Fruit fly (Drosophila melanogaster): Measurements from ENCODE around the gene meigo.

meigo gene

DNA sequence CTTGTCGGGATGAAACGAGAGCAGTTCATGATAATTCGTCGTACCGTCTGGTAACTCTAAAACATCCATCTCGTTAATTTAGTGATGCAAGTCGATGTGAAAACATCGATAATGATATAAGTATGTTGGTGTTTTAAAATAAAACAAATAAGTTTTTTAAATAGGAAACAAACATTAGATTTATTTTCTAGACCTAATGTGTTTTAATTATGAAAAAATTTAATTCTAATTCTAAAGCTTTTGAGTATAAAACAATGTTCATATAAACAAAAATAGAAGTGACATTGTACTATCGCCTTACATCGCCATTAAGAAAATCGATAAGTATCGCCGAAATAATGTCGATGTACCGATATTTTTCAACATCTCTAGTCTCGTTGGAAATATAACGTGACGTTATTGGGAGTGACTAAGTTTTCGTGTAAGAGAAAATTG lies 27.0 kb upstream of the meigo start, which contains the start of gene Rab11 (continued):
- TF ChIP-seq Hr4 (GFP tag; optimal IDR thresholded peaks at IDR 0.05) = peak; percentile 57
- no peak for TF ChIP-seq fd59A (GFP tag; optimal IDR thresholded peaks at IDR 0.05)
- TF ChIP-seq CG10669 (GFP tag; optimal IDR thresholded peaks at IDR 0.05) = no peak
- no peak for TF ChIP-seq CG9139 (GFP tag; optimal IDR thresholded peaks at IDR 0.05)
- peak; percentile 39 for TF ChIP-seq Sox14 (GFP tag; optimal IDR thresholded peaks at IDR 0.05)
- TF ChIP-seq CG8632 (GFP tag; optimal IDR thresholded peaks at IDR 0.05) = peak; percentile 11
- peak; percentile 47 for TF ChIP-seq Hr39 (GFP tag; optimal IDR thresholded peaks at IDR 0.05)

DNA sequence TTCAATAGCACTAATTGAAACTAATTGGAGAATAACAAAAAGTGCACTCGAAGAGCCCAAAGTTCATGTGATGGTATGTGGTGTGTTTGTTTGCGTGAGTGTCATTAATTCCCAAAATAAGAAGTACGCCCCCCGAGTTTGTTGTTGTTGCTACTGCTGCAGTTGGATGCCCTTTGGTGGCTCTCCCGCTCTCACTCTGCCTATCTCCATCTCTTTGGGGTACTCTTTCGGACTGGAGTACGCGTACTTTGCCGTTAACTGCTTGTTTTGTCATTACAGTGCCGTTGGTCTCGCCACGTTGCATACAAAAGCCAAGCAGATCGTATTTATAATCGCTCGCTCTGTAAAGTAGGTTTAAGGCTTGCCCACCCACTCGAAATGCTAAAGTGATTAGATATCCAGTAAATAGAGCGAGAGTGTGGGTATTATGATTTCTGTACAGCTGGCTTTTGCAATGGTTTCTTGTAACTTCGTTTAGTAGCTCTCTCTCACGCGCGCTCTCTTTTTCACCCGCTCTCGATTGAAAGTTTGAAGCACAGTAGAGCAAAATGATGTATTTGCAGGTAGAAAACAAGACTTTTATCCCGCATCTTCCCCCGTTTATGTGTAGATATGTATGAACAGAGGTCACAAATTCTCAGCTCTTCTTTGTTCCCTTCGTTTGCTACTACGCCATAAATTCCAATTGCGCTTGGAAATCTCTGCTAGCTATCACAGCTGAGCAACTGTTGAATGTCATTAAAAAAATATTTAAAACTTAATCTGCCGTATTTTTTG lies 25.9 kb upstream of the meigo start:
- TF ChIP-seq fkh (GFP tag; optimal IDR thresholded peaks at IDR 0.05) (no peak), Hr39 (GFP tag; optimal IDR thresholded peaks at IDR 0.05) (peak; percentile 56), CG10631 (GFP tag; optimal IDR thresholded peaks at IDR 0.05) (no peak), Hr38 (GFP tag; optimal IDR thresholded peaks at IDR 0.05) (no peak), salr (GFP tag; optimal IDR thresholded peaks at IDR 0.05) (peak in 1 of 2 experiments; percentile 12), CG11902 (GFP tag; optimal IDR thresholded peaks at IDR 0.05) (peak; percentile 0), Sox15 (GFP tag; optimal IDR thresholded peaks at IDR 0.05) (peak; percentile 49), CG8632 (GFP tag; optimal IDR thresholded peaks at IDR 0.05) (peak; percentile 7), CG3032 (tag; optimal IDR thresholded peaks at IDR 0.05) (no peak), pdm3 (GFP tag; optimal IDR thresholded peaks at IDR 0.05) (no peak), dac (GFP tag; optimal IDR thresholded peaks at IDR 0.05) (peak; percentile 41), Sox102F (GFP tag; optimal IDR thresholded peaks at IDR 0.05) (peak; percentile 68), svp (GFP tag) (peak; percentile 89), eg (GFP tag; IDR thresholded peaks at IDR 0.05) (no peak; the same call in 2 of the 3 replicates), CG1621 (tag; optimal IDR thresholded peaks at IDR 0.05) (no peak), acj6 (GFP tag; optimal IDR thresholded peaks at IDR 0.05) (peak; percentile 51), CG6808 (GFP tag; optimal IDR thresholded peaks at IDR 0.05) (peak; percentile 28), CG6792 (GFP tag; optimal IDR thresholded peaks at IDR 0.05) (peak; percentile 23), CG8119 (GFP tag; IDR thresholded peaks at IDR 0.05) (peak; percentile 45; the same call in 2 of the 3 replicates), CG32006 (GFP tag; optimal IDR thresholded peaks at IDR 0.05) (peak; percentile 78), ss (GFP tag; optimal IDR thresholded peaks at IDR 0.05) (peak in 1 of 2 experiments; percentile 37), esn (GFP tag; optimal IDR thresholded peaks at IDR 0.05) (peak; percentile 69), CG7368 (GFP tag; optimal IDR thresholded peaks at IDR 0.05) (peak; percentile 5), Blimp-1 (GFP tag; optimal IDR thresholded peaks at IDR 0.05) (peak; percentile 6), CG6276 (GFP tag; optimal IDR thresholded peaks at IDR 0.05) (peak; percentile 60), spab (GFP tag; optimal IDR thresholded peaks at IDR 0.05) (no peak), CG11762 (GFP tag; optimal IDR thresholded peaks at IDR 0.05; ENCODE audit: insufficient read depth) (peak; percentile 10), CG10669 (GFP tag; optimal IDR thresholded peaks at IDR 0.05) (peak; percentile 12), dsx (GFP tag; optimal IDR thresholded peaks at IDR 0.05; ENCODE audit: poor library complexity, severe bottlenecking) (no peak), Lpt (GFP tag; optimal IDR thresholded peaks at IDR 0.05) (peak; percentile 40), Hr4 (GFP tag; optimal IDR thresholded peaks at IDR 0.05) (peak; percentile 64), net (GFP tag; optimal IDR thresholded peaks at IDR 0.05) (peak; percentile 26), Sox14 (GFP tag; optimal IDR thresholded peaks at IDR 0.05) (peak; percentile 80), CG3919 (GFP tag; optimal IDR thresholded peaks at IDR 0.05) (peak; percentile 49), Eip93F (GFP tag; optimal IDR thresholded peaks at IDR 0.05) (peak; percentile 61), CG15336 (GFP tag; IDR thresholded peaks at IDR 0.05) (peak; percentile 40; the same call in 1 of the 2 replicates), Gug (GFP tag; IDR thresholded peaks at IDR 0.05) (0 out of 2 replicates have a peak, but pooled peaks have one; percentile 25), Met (GFP tag; optimal IDR thresholded peaks at IDR 0.05) (peak; percentile 71), CG9139 (GFP tag; optimal IDR thresholded peaks at IDR 0.05) (no peak), lz (GFP tag; optimal IDR thresholded peaks at IDR 0.05) (peak; percentile 42), Smox (GFP tag; optimal IDR thresholded peaks at IDR 0.05) (peak; percentile 54), fd59A (GFP tag; optimal IDR thresholded peaks at IDR 0.05) (no peak), Ets96B (tag; optimal IDR thresholded peaks at IDR 0.05) (peak; percentile 6), Eip78C (GFP tag) (peak; percentile 83), CG4318 (GFP tag; optimal IDR thresholded peaks at IDR 0.05) (peak; percentile 42), CG16779 (tag; optimal IDR thresholded peaks at IDR 0.05) (peak; percentile 5)

Data from whole organism, prepupa.